Fruit fly (Drosophila melanogaster): Measurements from ENCODE around the gene CG46383.

Gene CG46383

dm6 chr3R:15974235-15974634, 23.5 kb upstream of the CG46383 start (continued):
- TF ChIP-seq usp (GFP tag; optimal IDR thresholded peaks at IDR 0.05) (no peak), CG2202 (tag; optimal IDR thresholded peaks at IDR 0.05) (peak; percentile 26), esg (GFP tag; conservative IDR thresholded peaks at IDR 0.05) (no peak), zfh1 (GFP tag; IDR thresholded peaks at IDR 0.05) (no peak), sens (GFP tag) (peak; percentile 96), disco-r (GFP tag; optimal IDR thresholded peaks at IDR 0.05) (peak; percentile 50), MTF-1 (GFP tag; optimal IDR thresholded peaks at IDR 0.05; ENCODE audit: borderline replicate concordance) (peak; percentile 4), Side (GFP tag; optimal IDR thresholded peaks at IDR 0.05) (peak; percentile 61), CG11560 (tag; IDR thresholded peaks at IDR 0.05) (no peak), CG5180 (GFP tag; optimal IDR thresholded peaks at IDR 0.05) (peak; percentile 70), Ssrp (tag; optimal IDR thresholded peaks at IDR 0.05) (peak; percentile 85), CG11085 (GFP tag; IDR thresholded peaks at IDR 0.05) (no peak), gcm (GFP tag; optimal IDR thresholded peaks at IDR 0.05) (peak; percentile 68), Eip74EF (GFP tag; optimal IDR thresholded peaks at IDR 0.05) (peak in 1 of 2 experiments; percentile 67), CG11504 (tag; optimal IDR thresholded peaks at IDR 0.05) (peak; percentile 88), schlank (tag; optimal IDR thresholded peaks at IDR 0.05) (peak; percentile 45), CG4424 (GFP tag; optimal IDR thresholded peaks at IDR 0.05) (peak; percentile 83), CG3065 (GFP tag; optimal IDR thresholded peaks at IDR 0.05) (peak; percentile 6), Xbp1 (GFP tag; optimal IDR thresholded peaks at IDR 0.05) (peak; percentile 85), odd (GFP tag; optimal IDR thresholded peaks at IDR 0.05) (peak; percentile 74), Lpt (GFP tag; optimal IDR thresholded peaks at IDR 0.05) (no peak), CG13424 (tag; optimal IDR thresholded peaks at IDR 0.05) (peak; percentile 89), CG5245 (GFP tag; optimal IDR thresholded peaks at IDR 0.05) (peak; percentile 76), CG6813 (GFP tag; optimal IDR thresholded peaks at IDR 0.05) (peak; percentile 71), trem (tag; optimal IDR thresholded peaks at IDR 0.05) (peak; percentile 68), Lim3 (GFP tag; IDR thresholded peaks at IDR 0.05) (no peak), CG18599 (GFP tag; optimal IDR thresholded peaks at IDR 0.05) (peak; percentile 83), CG18764 (GFP tag; optimal IDR thresholded peaks at IDR 0.05) (peak; percentile 58), CG3995 (GFP tag; optimal IDR thresholded peaks at IDR 0.05) (no peak), CTCF (GFP tag; optimal IDR thresholded peaks at IDR 0.05) (peak; percentile 37), CG42726 (GFP tag; IDR thresholded peaks at IDR 0.05; ENCODE audit: partially characterized antibody) (no peak), CoRest (tag; optimal IDR thresholded peaks at IDR 0.05) (peak; percentile 89), p53 (GFP tag; optimal IDR thresholded peaks at IDR 0.05) (peak; percentile 57), CG18476 (GFP tag; optimal IDR thresholded peaks at IDR 0.05) (peak; percentile 59), CG8765 (GFP tag; IDR thresholded peaks at IDR 0.05) (no peak), crc (GFP tag; optimal IDR thresholded peaks at IDR 0.05) (peak; percentile 71), Hmx (GFP tag; optimal IDR thresholded peaks at IDR 0.05) (no peak), PHDP (tag; optimal IDR thresholded peaks at IDR 0.05) (peak; percentile 84), Doc3 (GFP tag; IDR thresholded peaks at IDR 0.05; ENCODE audit: partially characterized antibody) (no peak), bowl (GFP tag; IDR thresholded peaks at IDR 0.05) (no peak), CHES-1-like (GFP tag; optimal IDR thresholded peaks at IDR 0.05) (peak; percentile 70), fd64A (GFP tag; optimal IDR thresholded peaks at IDR 0.05) (peak; percentile 71), pan (optimal IDR thresholded peaks at IDR 0.05) (no peak), pan (GFP tag; optimal IDR thresholded peaks at IDR 0.05 in 1 of 2, IDR thresholded peaks at IDR 0.05 in 1 of 2) (no peak), slou (GFP tag; optimal IDR thresholded peaks at IDR 0.05) (no peak), Atf3 (GFP tag; optimal IDR thresholded peaks at IDR 0.05) (peak; percentile 65), Mes4 (GFP tag; optimal IDR thresholded peaks at IDR 0.05) (peak; percentile 71), CG13775 (GFP tag; optimal IDR thresholded peaks at IDR 0.05) (peak; percentile 79), Myb (GFP tag; optimal IDR thresholded peaks at IDR 0.05) (peak; percentile 55), CG10321 (GFP tag; IDR thresholded peaks at IDR 0.05) (no peak), Med (GFP tag) (peak; percentile 94), Usf (GFP tag; optimal IDR thresholded peaks at IDR 0.05) (peak; percentile 28)

Data from whole organism, embryonic.